Worm (Caenorhabditis elegans) whole organism, L1 larva: ENCODE results near the gene srz-67.

Source experiments
- C34B4.2 ChIP-seq: sonication (generic microtip); optimal IDR thresholded peaks from 2 replicates; lab custom pipeline; 2017; ENCODE audit warnings: mild to moderate bottlenecking, missing genetic modification characterization, missing compliant biosample characterization
- F16B12.6 ChIP-seq: fragments of 150-350 bp; optimal IDR thresholded peaks from 2 replicates; lab custom pipeline; 2014; ENCODE audit warnings: missing biosample characterization, missing genetic modification characterization
- Y116A8C.19 ChIP-seq: sonication (generic microtip); optimal IDR thresholded peaks from 2 replicates; lab custom pipeline; 2016; ENCODE audit warnings: missing compliant biosample characterization, missing genetic modification characterization, borderline replicate concordance
- aha-1 ChIP-seq: fragments of 150-350 bp; optimal IDR thresholded peaks from 2 replicates; lab custom pipeline; 2014; ENCODE audit warnings: missing biosample characterization, missing genetic modification characterization
- aly-2 ChIP-seq: fragments of 150-350 bp; optimal IDR thresholded peaks from 2 replicates; lab custom pipeline; 2014; ENCODE audit warnings: missing biosample characterization, missing genetic modification characterization
- blmp-1 ChIP-seq: fragments of 150-350 bp; optimal IDR thresholded peaks from 2 replicates; lab custom pipeline; 2014; ENCODE audit warnings: missing biosample characterization, missing genetic modification characterization
- ceh-63 ChIP-seq: fragments of 200-800 bp; sonication (Bioruptor generic); optimal IDR thresholded peaks from 2 replicates; lab custom pipeline; 2018; ENCODE audit warnings: mild to moderate bottlenecking, missing genetic modification characterization, missing compliant biosample characterization
- ceh-8 ChIP-seq: fragments of 200-800 bp; sonication (Bioruptor generic); optimal IDR thresholded peaks from 2 replicates; lab custom pipeline; 2018; ENCODE audit warnings: mild to moderate bottlenecking, missing genetic modification characterization, moderate library complexity, missing compliant biosample characterization
- ceh-82 ChIP-seq, 3 experiments: fragments of 150-350 bp in 1 of 3; sonication (generic microtip) in 2 of 3; optimal IDR thresholded peaks; 2 replicates each; lab custom pipeline; 2014 to 2017; ENCODE audit warnings: missing biosample characterization in 3 of 3, missing genetic modification characterization in 3 of 3
- ceh-88 ChIP-seq: fragments of 200-800 bp; sonication (Bioruptor generic); IDR thresholded peaks from 2 replicates; pipeline ENCODE4 v1.3.6; 2022; ENCODE audit warnings: missing genetic modification characterization, missing compliant biosample characterization
- ces-1 ChIP-seq: fragments of 150-350 bp; optimal IDR thresholded peaks from 2 replicates; lab custom pipeline; 2014; ENCODE audit warnings: missing biosample characterization, missing genetic modification reagents, missing genetic modification characterization
- efl-1 ChIP-seq, 4 experiments: fragments of 150-350 bp; optimal IDR thresholded peaks in 3 of 4; peaks in 1 of 4; 1 replicate in 1 of 4; 2 replicates in 3 of 4; lab custom pipeline; 2014; ENCODE audit warnings: missing biosample characterization in 2 of 4, missing genetic modification characterization in 2 of 4, missing genetic modification reagents in 2 of 4
- egl-13 ChIP-seq: sonication (generic microtip); optimal IDR thresholded peaks from 2 replicates; lab custom pipeline; 2016; ENCODE audit warnings: missing genotype, missing genetic modification reagents, missing genetic modification characterization, missing compliant biosample characterization
- egl-27 ChIP-seq, 2 experiments: fragments of 150-350 bp in 1 of 2; sonication (generic microtip); optimal IDR thresholded peaks; 3 replicates each; lab custom pipeline; 2017 to 2018; ENCODE audit warnings: missing biosample characterization in 2 of 2, missing genetic modification characterization in 2 of 2, missing genetic modification reagents in 2 of 2
- elt-3 ChIP-seq, 6 experiments: fragments of 150-350 bp in 1 of 6; sonication (generic microtip); optimal IDR thresholded peaks; 2 replicates each; lab custom pipeline; 2017 to 2018; ENCODE audit warnings: missing biosample characterization in 6 of 6, missing genetic modification characterization in 6 of 6, inconsistent platforms in 1 of 6
- fkh-8 ChIP-seq: sonication (generic microtip); optimal IDR thresholded peaks from 2 replicates; lab custom pipeline; 2016; ENCODE audit warnings: mild to moderate bottlenecking, missing genetic modification characterization, missing compliant biosample characterization
- lin-14 ChIP-seq: fragments of 200-800 bp; sonication (Bioruptor generic); optimal IDR thresholded peaks from 2 replicates; lab custom pipeline; 2018; ENCODE audit warnings: mild to moderate bottlenecking, missing genetic modification characterization, moderate library complexity, missing compliant biosample characterization
- lin-35 ChIP-seq, 2 experiments: fragments of 150-350 bp; optimal IDR thresholded peaks; 2 replicates each; lab custom pipeline; 2014; ENCODE audit warnings: missing biosample characterization in 2 of 2, missing genetic modification characterization in 2 of 2, missing genetic modification reagents in 2 of 2
- lin-39 ChIP-seq: fragments of 150-350 bp; optimal IDR thresholded peaks from 2 replicates; lab custom pipeline; 2014; ENCODE audit warnings: missing biosample characterization, missing genetic modification reagents, missing genetic modification characterization
- mab-9 ChIP-seq: fragments of 200-800 bp; sonication (Bioruptor generic); IDR thresholded peaks from 2 replicates; pipeline ENCODE4 v1.3.6; 2022; ENCODE audit warnings: missing genetic modification reagents, missing genetic modification characterization, missing compliant biosample characterization
- mep-1 ChIP-seq: fragments of 150-350 bp; optimal IDR thresholded peaks from 2 replicates; lab custom pipeline; 2014; ENCODE audit warnings: missing biosample characterization, missing genetic modification characterization
- nhr-12 ChIP-seq: sonication (generic microtip); optimal IDR thresholded peaks from 2 replicates; lab custom pipeline; 2017; ENCODE audit warnings: missing biosample characterization, missing genetic modification characterization
- nhr-19 ChIP-seq: fragments of 200-800 bp; sonication (Bioruptor generic); conservative IDR thresholded peaks from 2 replicates; pipeline ENCODE4 v1.3.6; 2022; ENCODE audit warnings: missing genetic modification characterization, missing compliant biosample characterization
- nhr-20 ChIP-seq: sonication (generic microtip); optimal IDR thresholded peaks from 2 replicates; lab custom pipeline; 2016; ENCODE audit warnings: mild to moderate bottlenecking, missing genetic modification characterization, missing compliant biosample characterization
- nhr-76 ChIP-seq: sonication (generic microtip); optimal IDR thresholded peaks from 2 replicates; lab custom pipeline; 2017; ENCODE audit warnings: missing biosample characterization, missing genetic modification characterization
- nhr-90 ChIP-seq: sonication (generic microtip); optimal IDR thresholded peaks from 2 replicates; lab custom pipeline; 2016; ENCODE audit warnings: mild to moderate bottlenecking, missing genetic modification characterization, missing compliant biosample characterization; ENCODE audit not compliant: poor library complexity
- pag-3 ChIP-seq: sonication (generic microtip); optimal IDR thresholded peaks from 2 replicates; lab custom pipeline; 2017; ENCODE audit warnings: missing genetic modification characterization, mild to moderate bottlenecking, missing compliant biosample characterization, antibody characterized with exemption, borderline replicate concordance; ENCODE audit not compliant: insufficient read depth
- pax-3 ChIP-seq: fragments of 200-800 bp; sonication (Bioruptor generic); optimal IDR thresholded peaks from 2 replicates; lab custom pipeline; 2018; ENCODE audit warnings: mild to moderate bottlenecking, missing genetic modification characterization, moderate library complexity, missing compliant biosample characterization
- rnt-1 ChIP-seq: sonication (generic microtip); optimal IDR thresholded peaks from 2 replicates; lab custom pipeline; 2016; ENCODE audit warnings: mild to moderate bottlenecking, missing genetic modification characterization, moderate library complexity, missing compliant biosample characterization
- skn-1 ChIP-seq: fragments of 150-350 bp; optimal IDR thresholded peaks from 2 replicates; lab custom pipeline; 2014; ENCODE audit warnings: missing biosample characterization, missing genetic modification characterization
- sptf-1 ChIP-seq: fragments of 150-350 bp; optimal IDR thresholded peaks from 2 replicates; lab custom pipeline; 2014; ENCODE audit warnings: missing biosample characterization, missing genetic modification characterization
- swsn-7 ChIP-seq: sonication (generic microtip); optimal IDR thresholded peaks from 2 replicates; lab custom pipeline; 2016; ENCODE audit warnings: missing genetic modification characterization, missing compliant biosample characterization
- tbx-2 ChIP-seq: sonication (generic microtip); optimal IDR thresholded peaks from 2 replicates; lab custom pipeline; 2016; ENCODE audit warnings: missing genetic modification characterization, missing compliant biosample characterization
- unc-130 ChIP-seq: fragments of 150-350 bp; optimal IDR thresholded peaks from 2 replicates; lab custom pipeline; 2017; ENCODE audit warnings: missing biosample characterization, missing genetic modification characterization, inconsistent platforms
- unc-62 ChIP-seq: fragments of 150-350 bp; optimal IDR thresholded peaks from 2 replicates; lab custom pipeline; 2014; ENCODE audit warnings: missing biosample characterization, missing genetic modification reagents, missing genetic modification characterization
- unc-98 ChIP-seq: fragments of 200-800 bp; sonication (Bioruptor generic); IDR thresholded peaks from 2 replicates; pipeline ENCODE4 v1.3.6; 2022; ENCODE audit warnings: missing genetic modification characterization, missing compliant biosample characterization
- vab-15 ChIP-seq: sonication (generic microtip); optimal IDR thresholded peaks from 2 replicates; lab custom pipeline; 2017; ENCODE audit warnings: missing genotype, mild to moderate bottlenecking, missing genetic modification characterization, missing compliant biosample characterization
- xbp-1 ChIP-seq: sonication (generic microtip); optimal IDR thresholded peaks from 2 replicates; lab custom pipeline; 2016; ENCODE audit warnings: missing genetic modification characterization, missing compliant biosample characterization
- ztf-11 ChIP-seq, 2 experiments: sonication (generic microtip); optimal IDR thresholded peaks; 2 replicates each; lab custom pipeline; 2016 to 2017; ENCODE audit warnings: missing genetic modification characterization in 2 of 2, missing biosample characterization in 1 of 2, missing compliant biosample characterization in 1 of 2

The srz-67 gene

ce11 chrII:3208679-3209078 lies 28.3 kb downstream of the srz-67 start, which contains the start of gene sdz-35:
sdz-35 (minus strand) TSS chrII:3208779.
- no peak for TF ChIP-seq lin-14 (GFP tag; lab: Kevin White, UChicago)
- TF ChIP-seq mep-1 (tag; lab: Kevin White, UChicago) = no peak
- no peak for TF ChIP-seq mab-9
- TF ChIP-seq sptf-1 (tag; lab: Kevin White, UChicago) = no peak
- TF ChIP-seq egl-27 (tag; optimal IDR thresholded peaks at IDR 0.05; lab: Kevin White, UChicago) = no peak
- TF ChIP-seq nhr-76 = no peak
- TF ChIP-seq blmp-1 = no peak
- no peak for TF ChIP-seq C34B4.2 (tag; lab: Kevin White, UChicago)
- TF ChIP-seq unc-62 (GFP tag; lab: Kevin White, UChicago) = no peak
- no peak for TF ChIP-seq ceh-88
- TF ChIP-seq tbx-2 (tag; lab: Kevin White, UChicago) = no peak
- TF ChIP-seq nhr-90 (tag; lab: Kevin White, UChicago) = no peak
- no peak for TF ChIP-seq elt-3 (tag; optimal IDR thresholded peaks at IDR 0.05; lab: Kevin White, UChicago)
- no peak for TF ChIP-seq ztf-11 (tag; optimal IDR thresholded peaks at IDR 0.05; lab: Kevin White, UChicago)

- TF ChIP-seq rnt-1 (tag; lab: Kevin White, UChicago) = no peak
Measured at ce11 chrII:3206423-3206989, 30.4 kb downstream of the srz-67 start, which contains the start of the genes ZC239.20 and ZC239.21. ZC239.20 (minus strand) TSS chrII:3206523. ZC239.21 (plus strand) TSS chrII:3206939.

ce11 chrII:3203415-3203814 lies 33.5 kb downstream of the srz-67 start, which contains the start of gene sri-50:
sri-50 (plus strand) TSS chrII:3203715.
- TF ChIP-seq ces-1 = no peak
- TF ChIP-seq lin-35 (GFP tag; optimal IDR thresholded peaks at IDR 0.05; lab: Kevin White, UChicago) = no peak
- no peak for TF ChIP-seq nhr-20
- TF ChIP-seq fkh-8 (tag; lab: Kevin White, UChicago) = no peak
- TF ChIP-seq lin-39 = no peak
- TF ChIP-seq nhr-76 = no peak
- TF ChIP-seq ceh-63 (GFP tag; lab: Kevin White, UChicago) = no peak
- no peak for TF ChIP-seq nhr-12
- no peak for TF ChIP-seq pax-3 (tag; lab: Kevin White, UChicago)
- TF ChIP-seq ceh-82 (tag; optimal IDR thresholded peaks at IDR 0.05; lab: Kevin White, UChicago) = no peak
- TF ChIP-seq C34B4.2 (tag; lab: Kevin White, UChicago) = no peak
- TF ChIP-seq F16B12.6 = no peak
- no peak for TF ChIP-seq aly-2 (tag; lab: Kevin White, UChicago)
- no peak for TF ChIP-seq unc-98 (GFP tag; lab: Robert Waterston, UW)
- TF ChIP-seq vab-15 = no peak
- TF ChIP-seq, all 84 proteins: peak for 0

ce11 chrII:3202519-3202918 lies 34.4 kb downstream of the srz-67 start, which contains the start of gene sri-53:
sri-53 (minus strand) TSS chrII:3202619.
- TF ChIP-seq swsn-7 (tag; lab: Kevin White, UChicago) = no peak
- TF ChIP-seq skn-1 (tag; lab: Kevin White, UChicago) = no peak
- no peak for TF ChIP-seq egl-13 (tag; lab: Kevin White, UChicago)
- no peak for TF ChIP-seq lin-14 (GFP tag; lab: Kevin White, UChicago)
- TF ChIP-seq pag-3 (tag; lab: Kevin White, UChicago) = no peak
- TF ChIP-seq aha-1 (tag; lab: Kevin White, UChicago) = no peak
- TF ChIP-seq efl-1 (optimal IDR thresholded peaks at IDR 0.05; lab: Kevin White, UChicago) = no peak
- TF ChIP-seq efl-1 (GFP tag; optimal IDR thresholded peaks at IDR 0.05 in 1 of 2; lab: Kevin White, UChicago) = no peak
- no peak for TF ChIP-seq Y116A8C.19 (tag; lab: Kevin White, UChicago)
- no peak for TF ChIP-seq nhr-19 (GFP tag; lab: Robert Waterston, UW)
- no peak for TF ChIP-seq mab-9
- no peak for TF ChIP-seq unc-62 (GFP tag; lab: Kevin White, UChicago)
- TF ChIP-seq ceh-8 = no peak
- TF ChIP-seq xbp-1 (tag; lab: Kevin White, UChicago) = no peak
- no peak for TF ChIP-seq unc-130 (tag; lab: Kevin White, UChicago)
